Fruit fly (Drosophila melanogaster): ENCODE data around the gene jdp.

DNA sequence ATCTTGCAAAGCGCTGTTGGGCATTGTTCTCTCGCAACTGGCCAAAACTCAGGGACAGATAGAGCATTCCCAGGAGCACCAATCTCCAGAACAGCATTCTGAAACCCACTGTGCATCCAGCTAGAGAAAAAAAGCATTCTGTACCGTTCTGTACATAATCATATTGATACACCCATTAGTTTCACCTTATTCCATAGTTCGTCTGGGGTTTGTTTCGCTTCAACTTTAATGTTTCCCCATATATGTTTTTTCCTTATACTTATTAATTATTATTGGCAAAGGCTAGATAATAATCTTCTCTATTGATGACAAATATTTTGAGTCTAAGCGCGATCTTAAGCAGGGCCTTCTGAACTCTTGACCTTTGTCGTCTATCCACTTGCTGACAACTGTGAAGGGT, 14.7 kb downstream of the jdp start, which contains the start of gene PH4alphaNE2:
- no peak for TF ChIP-seq psq (optimal IDR thresholded peaks at IDR 0.05)
- TF ChIP-seq Myc (optimal IDR thresholded peaks at IDR 0.05): no peak
- TF ChIP-seq h (optimal IDR thresholded peaks at IDR 0.05): no peak
